Worm (Caenorhabditis elegans): Measurements from ENCODE around the gene Y62E10A.3.

DNA sequence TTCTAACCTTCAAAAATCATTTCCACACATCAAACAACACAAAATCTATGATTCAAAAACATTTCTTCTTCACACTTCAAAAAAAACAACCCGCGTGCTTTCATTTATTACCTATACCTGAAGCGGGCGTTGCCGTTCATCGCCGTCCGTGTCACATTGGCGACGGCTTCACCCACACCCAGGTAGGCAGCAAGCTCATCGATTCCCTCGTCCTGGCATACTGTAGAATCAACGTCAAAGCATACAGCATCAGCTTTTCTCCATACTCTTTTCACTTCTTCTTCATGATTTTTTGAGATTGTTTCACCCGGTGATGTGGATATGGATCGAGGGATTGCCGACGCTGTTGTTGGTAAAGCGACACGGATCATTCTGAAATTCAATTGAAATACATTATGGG, 32.2 kb upstream of the Y62E10A.3 start:
- TF ChIP-seq unc-62 (GFP tag; optimal IDR thresholded peaks at IDR 0.05), result no peak
- no peak for TF ChIP-seq ceh-39 (tag; optimal IDR thresholded peaks at IDR 0.05)
- no peak for TF ChIP-seq snpc-4 (tag; optimal IDR thresholded peaks at IDR 0.05)
- no peak for TF ChIP-seq ztf-11 (tag; optimal IDR thresholded peaks at IDR 0.05)
- TF ChIP-seq pha-4 (tag; optimal IDR thresholded peaks at IDR 0.05), result no peak
- TF ChIP-seq nhr-237 (tag; optimal IDR thresholded peaks at IDR 0.05), result no peak
- TF ChIP-seq bed-3 (GFP tag; optimal IDR thresholded peaks at IDR 0.05), result no peak
- TF ChIP-seq nhr-76 (tag; optimal IDR thresholded peaks at IDR 0.05), result no peak
- no peak for TF ChIP-seq elt-1 (tag; optimal IDR thresholded peaks at IDR 0.05; ENCODE audit: borderline replicate concordance, insufficient read depth)
- TF ChIP-seq ceh-43 (GFP tag; optimal IDR thresholded peaks at IDR 0.05), result no peak
- TF ChIP-seq lsy-2 (tag; optimal IDR thresholded peaks at IDR 0.05), result no peak
- no peak for TF ChIP-seq M03D4.4 (tag; optimal IDR thresholded peaks at IDR 0.05)
